Fruit fly (Drosophila melanogaster) whole organism, prepupa: ENCODE data around the gene CG6569.

Experiments
- CG6792 ChIP-seq: fragments of 200-800 bp; sonication (Bioruptor generic); optimal IDR thresholded peaks from 3 replicates; lab custom pipeline; 2016; ENCODE audit warnings: missing biosample characterization, missing genetic modification characterization
- Lpt ChIP-seq: fragments of 200-800 bp; sonication (Bioruptor generic); optimal IDR thresholded peaks from 3 replicates; lab custom pipeline; 2016; ENCODE audit warnings: missing biosample characterization, missing genetic modification characterization
- vri ChIP-seq: fragments of 200-800 bp; sonication (Bioruptor generic); optimal IDR thresholded peaks from 3 replicates; lab custom pipeline; 2016; ENCODE audit warnings: missing biosample characterization, mild to moderate bottlenecking, missing genetic modification characterization

dm6 chr3R:21823699-21824406 is 43.9 kb downstream of the CG6569 start:
- TF ChIP-seq CG6792 (GFP tag; lab: Kevin White, UChicago) (peak; percentile 17), Lpt (GFP tag; lab: Kevin White, UChicago) (peak; percentile 1), vri (GFP tag; lab: Kevin White, UChicago) (no peak)
